Worm (Caenorhabditis elegans) whole organism, mixed stage, embryonic: ENCODE measurements around the gene ZC239.5.

Experiments used
- pha-4 ChIP-seq: fragments of 150-350 bp; optimal IDR thresholded peaks from 2 replicates; lab custom pipeline; 2018; ENCODE audit warnings: missing biosample characterization, missing genetic modification reagents, missing genetic modification characterization
- snpc-4 ChIP-seq: fragments of 150-350 bp; optimal IDR thresholded peaks from 2 replicates; lab custom pipeline; 2014; ENCODE audit warnings: missing biosample characterization, missing genetic modification characterization

ce11 chrII:3241842-3242241 is 31.4 kb downstream of the ZC239.5 start:
- TF ChIP-seq snpc-4 (tag; lab: Kevin White, UChicago) (no peak), pha-4 (no peak)
